Fruit fly (Drosophila melanogaster): ENCODE results near the gene exex.

The exex gene

DNA sequence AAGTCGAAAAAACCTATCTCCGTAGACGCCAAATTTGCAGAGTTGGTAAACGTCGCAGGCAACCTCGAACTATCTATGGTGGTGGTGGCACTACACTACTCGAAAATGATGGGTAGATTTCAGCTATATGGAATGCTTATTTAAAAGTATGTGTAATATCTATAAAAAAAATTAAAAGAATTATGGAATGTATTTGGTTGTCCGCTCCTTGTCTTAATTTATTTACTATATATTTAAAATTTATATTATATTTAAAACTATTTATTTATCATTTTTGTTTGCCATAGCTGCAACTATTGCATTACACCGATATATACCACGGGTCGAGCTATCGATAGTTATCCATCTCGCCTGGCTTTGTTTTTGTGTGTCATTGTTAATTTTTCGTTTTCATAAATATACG, 28.1 kb downstream of the exex start, which contains the start of the genes HP4 and CG8209 (continued):
- peak; percentile 59 for TF ChIP-seq salm (tag; optimal IDR thresholded peaks at IDR 0.05)
- TF ChIP-seq inv (GFP tag; IDR thresholded peaks at IDR 0.05; ENCODE audit: partially characterized antibody): peak; percentile 86
- TF ChIP-seq ssp (GFP tag; IDR thresholded peaks at IDR 0.05): peak; percentile 78
- TF ChIP-seq wor (GFP tag; IDR thresholded peaks at IDR 0.05): peak; percentile 67
- TF ChIP-seq CG2129 (GFP tag; IDR thresholded peaks at IDR 0.05; ENCODE audit: partially characterized antibody): peak; percentile 96
- peak; percentile 64 for TF ChIP-seq CG11723 (GFP tag; optimal IDR thresholded peaks at IDR 0.05)
- no peak for TF ChIP-seq Hand (GFP tag; optimal IDR thresholded peaks at IDR 0.05)
- TF ChIP-seq CG1529 (GFP tag; optimal IDR thresholded peaks at IDR 0.05): peak; percentile 26
- TF ChIP-seq tup (GFP tag; optimal IDR thresholded peaks at IDR 0.05): peak; percentile 45
- peak; percentile 34; the same call in 1 of the 2 replicates for TF ChIP-seq Oaz (GFP tag; IDR thresholded peaks at IDR 0.05)
- no peak for TF ChIP-seq Hr39 (optimal IDR thresholded peaks at IDR 0.05)
- TF ChIP-seq CG34422 (GFP tag; IDR thresholded peaks at IDR 0.05): peak; percentile 87
- TF ChIP-seq Nf-YA (GFP tag; IDR thresholded peaks at IDR 0.05): peak; percentile 49; the same call in 1 of the 2 replicates
- TF ChIP-seq Asciz (GFP tag; optimal IDR thresholded peaks at IDR 0.05): peak; percentile 53
- TF ChIP-seq peb (GFP tag; IDR thresholded peaks at IDR 0.05): peak; percentile 45; the same call in 1 of the 2 replicates
- peak; percentile 73 for TF ChIP-seq CG12942 (GFP tag; optimal IDR thresholded peaks at IDR 0.05)
- TF ChIP-seq pho (GFP tag; optimal IDR thresholded peaks at IDR 0.05): peak; percentile 67
- peak; percentile 39 for TF ChIP-seq CG3163 (GFP tag; optimal IDR thresholded peaks at IDR 0.05)
- TF ChIP-seq disco-r (GFP tag; optimal IDR thresholded peaks at IDR 0.05): no peak
- peak; percentile 71 for TF ChIP-seq CG31224 (GFP tag; IDR thresholded peaks at IDR 0.05)
- no peak for TF ChIP-seq org-1 (GFP tag; optimal IDR thresholded peaks at IDR 0.05)
- TF ChIP-seq Bdp1 (GFP tag; optimal IDR thresholded peaks at IDR 0.05): no peak
- TF ChIP-seq CG7745 (tag; optimal IDR thresholded peaks at IDR 0.05): no peak
- peak; percentile 82 for TF ChIP-seq ind (GFP tag; optimal IDR thresholded peaks at IDR 0.05)
- no peak for TF ChIP-seq btn (GFP tag; optimal IDR thresholded peaks at IDR 0.05)
- no peak for TF ChIP-seq br (optimal IDR thresholded peaks at IDR 0.05)
- TF ChIP-seq CG10959 (GFP tag; IDR thresholded peaks at IDR 0.05): peak; percentile 56; the same call in 1 of the 2 replicates
- peak; percentile 60 for TF ChIP-seq twi (tag; optimal IDR thresholded peaks at IDR 0.05)
- TF ChIP-seq Poxn (GFP tag; IDR thresholded peaks at IDR 0.05): peak; percentile 21; the same call in 1 of the 2 replicates
- TF ChIP-seq CkIIα-i1 (GFP tag; IDR thresholded peaks at IDR 0.05): no peak
- peak; percentile 36 for TF ChIP-seq Bteb2 (GFP tag; optimal IDR thresholded peaks at IDR 0.05)
- TF ChIP-seq CG13775 (GFP tag; optimal IDR thresholded peaks at IDR 0.05): peak; percentile 88
- peak; percentile 91 for TF ChIP-seq Dbx (GFP tag; IDR thresholded peaks at IDR 0.05)
- peak; percentile 86 for TF ChIP-seq sisA (GFP tag; IDR thresholded peaks at IDR 0.05)
- TF ChIP-seq yki (optimal IDR thresholded peaks at IDR 0.05): no peak
- TF ChIP-seq sens (GFP tag): peak; percentile 88
- peak; percentile 2 for TF ChIP-seq CG17802 (tag; optimal IDR thresholded peaks at IDR 0.05)
- peak; percentile 74 for TF ChIP-seq Spps (tag; optimal IDR thresholded peaks at IDR 0.05)
- TF ChIP-seq sr (GFP tag; IDR thresholded peaks at IDR 0.05): no peak
- peak; percentile 87 for TF ChIP-seq CG1602 (GFP tag; optimal IDR thresholded peaks at IDR 0.05)
- peak; percentile 42 for TF ChIP-seq da (GFP tag; optimal IDR thresholded peaks at IDR 0.05)
- TF ChIP-seq HmgD (GFP tag; optimal IDR thresholded peaks at IDR 0.05): no peak
- peak; percentile 36 for TF ChIP-seq Atf-2 (GFP tag; optimal IDR thresholded peaks at IDR 0.05)
- TF ChIP-seq dimm (GFP tag; IDR thresholded peaks at IDR 0.05): no peak; the same call in 1 of the 2 replicates
- TF ChIP-seq CoRest (tag; optimal IDR thresholded peaks at IDR 0.05): peak; percentile 88
- TF ChIP-seq CG10366 (GFP tag; IDR thresholded peaks at IDR 0.05): peak; percentile 81
- peak; percentile 78 for TF ChIP-seq H2.0 (GFP tag; IDR thresholded peaks at IDR 0.05)
- peak; percentile 80 for TF ChIP-seq dmrt99B (tag; optimal IDR thresholded peaks at IDR 0.05)
- TF ChIP-seq Jarid2 (GFP tag; optimal IDR thresholded peaks at IDR 0.05): no peak
- peak; percentile 80 for TF ChIP-seq CG10979 (tag; optimal IDR thresholded peaks at IDR 0.05)
- TF ChIP-seq so (GFP tag; IDR thresholded peaks at IDR 0.05): no peak; the same call in 2 of the 3 replicates
- peak; percentile 86 for TF ChIP-seq ato (GFP tag; IDR thresholded peaks at IDR 0.05; ENCODE audit: partially characterized antibody)
- peak; percentile 77 for TF ChIP-seq cas (GFP tag; IDR thresholded peaks at IDR 0.05)

All from whole organism, embryonic.